Worm (Caenorhabditis elegans): ENCODE measurements around the gene Y57A10A.4.
"Not testable (repeated sequence)": the region's sequence is repeated elsewhere in the genome, so short reads cannot be mapped to it uniquely, and the experiment has no call there.

The Y57A10A.4 gene

ce11 chrII:12151640-12152039, at the start of gene Y57A10A.4:
TSS of gene Y57A10A.4 (plus strand) at chrII:12151940.
- not testable (repeated sequence) for TF ChIP-seq zag-1, unc-39, nhr-25 (tag; optimal IDR thresholded peaks at IDR 0.05)

ce11 chrII:12102365-12102764, 49.4 kb upstream of the Y57A10A.4 start:
- TF ChIP-seq nhr-11 (tag; optimal IDR thresholded peaks at IDR 0.05) (peak; percentile 20), lin-39 (tag; optimal IDR thresholded peaks at IDR 0.05) (peak; percentile 66), ztf-4 (tag; optimal IDR thresholded peaks at IDR 0.05) (peak; percentile 70), nhr-28 (tag; optimal IDR thresholded peaks at IDR 0.05) (no peak), elt-1 (tag; optimal IDR thresholded peaks at IDR 0.05) (peak; percentile 52), skn-1 (tag; optimal IDR thresholded peaks at IDR 0.05) (peak; percentile 61), elt-3 (tag; optimal IDR thresholded peaks at IDR 0.05) (no peak), hmg-11 (tag; optimal IDR thresholded peaks at IDR 0.05) (peak; percentile 98), pqm-1 (tag; optimal IDR thresholded peaks at IDR 0.05) (peak; percentile 72), R02D3.7 (tag; optimal IDR thresholded peaks at IDR 0.05) (peak; percentile 58), nfya-1 (tag; optimal IDR thresholded peaks at IDR 0.05; ENCODE audit: insufficient read depth) (peak; percentile 96), nhr-12 (tag; optimal IDR thresholded peaks at IDR 0.05) (no peak), egl-27 (tag; optimal IDR thresholded peaks at IDR 0.05) (peak; percentile 88), lin-15B (tag; optimal IDR thresholded peaks at IDR 0.05) (peak; percentile 74), ama-1 (optimal IDR thresholded peaks at IDR 0.05) (peak; percentile 84), lsy-12 (tag; optimal IDR thresholded peaks at IDR 0.05) (peak; percentile 88), ceh-9 (tag; optimal IDR thresholded peaks at IDR 0.05) (no peak), ZK546.5 (tag; optimal IDR thresholded peaks at IDR 0.05) (no peak), nhr-67 (tag; optimal IDR thresholded peaks at IDR 0.05) (no peak), tbx-2 (tag; optimal IDR thresholded peaks at IDR 0.05) (peak; percentile 79), mdl-1 (tag; optimal IDR thresholded peaks at IDR 0.05) (peak; percentile 98), unc-62 (GFP tag; optimal IDR thresholded peaks at IDR 0.05) (peak; percentile 22), ceh-28 (tag; optimal IDR thresholded peaks at IDR 0.05) (peak; percentile 96), snpc-4 (tag; optimal IDR thresholded peaks at IDR 0.05) (peak; percentile 80), elt-2 (tag; optimal IDR thresholded peaks at IDR 0.05) (peak; percentile 78), pha-4 (tag; optimal IDR thresholded peaks at IDR 0.05) (peak; percentile 92), zag-1 (tag; optimal IDR thresholded peaks at IDR 0.05) (no peak), nhr-76 (tag; optimal IDR thresholded peaks at IDR 0.05) (no peak), fkh-2 (tag; optimal IDR thresholded peaks at IDR 0.05) (peak; percentile 100), ceh-16 (tag; optimal IDR thresholded peaks at IDR 0.05) (no peak), sea-2 (GFP tag; optimal IDR thresholded peaks at IDR 0.05) (peak; percentile 79), unc-39 (tag; optimal IDR thresholded peaks at IDR 0.05) (no peak), nhr-237 (tag; optimal IDR thresholded peaks at IDR 0.05) (no peak), ztf-11 (tag; optimal IDR thresholded peaks at IDR 0.05) (no peak), ceh-82 (tag; optimal IDR thresholded peaks at IDR 0.05) (no peak), nhr-23 (tag; optimal IDR thresholded peaks at IDR 0.05) (peak; percentile 91), nhr-25 (tag; optimal IDR thresholded peaks at IDR 0.05) (peak; percentile 97), daf-12 (tag; optimal IDR thresholded peaks at IDR 0.05) (no peak), aly-2 (tag; optimal IDR thresholded peaks at IDR 0.05) (no peak), nhr-43 (tag; optimal IDR thresholded peaks at IDR 0.05; ENCODE audit: poor library complexity, severe bottlenecking) (peak; percentile 67), nhr-77 (tag; optimal IDR thresholded peaks at IDR 0.05) (peak; percentile 72), fos-1 (tag; optimal IDR thresholded peaks at IDR 0.05) (peak; percentile 22), jun-1 (tag; optimal IDR thresholded peaks at IDR 0.05) (peak; percentile 94), mml-1 (tag; optimal IDR thresholded peaks at IDR 0.05) (no peak), fkh-10 (GFP tag; optimal IDR thresholded peaks at IDR 0.05) (peak; percentile 73), egl-5 (tag; optimal IDR thresholded peaks at IDR 0.05) (peak; percentile 90), eor-1 (tag; optimal IDR thresholded peaks at IDR 0.05) (peak in 1 of 2 experiments; percentile 50)

Data from whole organism, L3 larva.